Fruit fly (Drosophila melanogaster): Measurements from ENCODE around the gene Ttc1.
A peak's percentile ranks its signal among the peaks of the same experiment; 100 is the strongest.

Ttc1 gene

dm6 chr3R:16453597-16453996, 10.8 kb upstream of the Ttc1 start, which contains the start of gene Pak3 (continued):
- TF ChIP-seq zen (tag; optimal IDR thresholded peaks at IDR 0.05) (peak; percentile 52), MTF-1 (GFP tag; optimal IDR thresholded peaks at IDR 0.05; ENCODE audit: borderline replicate concordance) (no peak), nom (GFP tag; optimal IDR thresholded peaks at IDR 0.05) (peak; percentile 2), NC2β (GFP tag; optimal IDR thresholded peaks at IDR 0.05) (peak; percentile 22), salm (tag; optimal IDR thresholded peaks at IDR 0.05) (peak; percentile 10), D19A (tag; optimal IDR thresholded peaks at IDR 0.05) (peak; percentile 7), Dll (GFP tag; IDR thresholded peaks at IDR 0.05; ENCODE audit: partially characterized antibody) (peak; percentile 60; the same call in 3 of the 4 replicates), CTCF (GFP tag; optimal IDR thresholded peaks at IDR 0.05) (peak; percentile 14), trh (GFP tag; optimal IDR thresholded peaks at IDR 0.05) (no peak), knrl (GFP tag; IDR thresholded peaks at IDR 0.05; ENCODE audit: partially characterized antibody) (peak; percentile 65), unc-4 (GFP tag; IDR thresholded peaks at IDR 0.05; ENCODE audit: partially characterized antibody) (peak; percentile 79), CG9932 (GFP tag; IDR thresholded peaks at IDR 0.05) (peak; percentile 32; the same call in 1 of the 2 replicates), Dref (GFP tag; IDR thresholded peaks at IDR 0.05) (peak; percentile 89)

DNA sequence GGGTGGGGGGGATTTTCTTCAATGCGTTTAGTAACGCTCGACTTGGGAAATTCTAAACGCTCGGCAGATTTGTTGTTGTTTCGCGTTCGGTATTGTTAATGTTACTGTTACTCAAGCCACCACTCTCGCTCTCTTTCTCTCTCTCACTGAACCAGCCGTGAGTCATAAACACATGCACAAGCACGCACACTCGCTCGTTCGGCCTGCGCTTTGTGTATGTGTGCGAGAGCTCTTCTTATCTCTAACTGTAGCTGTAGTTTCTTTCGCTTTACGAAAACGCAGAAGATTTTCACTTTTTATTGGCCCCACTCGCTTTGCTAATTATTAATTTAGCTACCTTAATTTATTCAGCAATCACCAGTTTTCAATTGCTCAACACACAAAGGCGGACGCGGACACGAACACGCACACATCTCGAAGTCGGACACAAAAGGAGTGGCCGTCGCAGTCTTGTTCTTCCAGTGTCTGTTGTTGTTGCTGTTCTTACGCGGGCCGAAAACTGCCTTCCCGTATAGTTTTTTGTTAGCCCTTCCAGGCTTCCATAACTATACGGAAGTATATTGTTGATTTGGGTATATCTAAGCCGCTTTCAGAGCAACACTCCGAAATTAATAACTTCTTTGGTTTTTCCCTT, 10.3 kb upstream of the Ttc1 start:
- TF ChIP-seq CG14014 (GFP tag; IDR thresholded peaks at IDR 0.05): no peak
- peak; percentile 76 for TF ChIP-seq p53 (GFP tag; optimal IDR thresholded peaks at IDR 0.05)
- no peak for TF ChIP-seq CG8359 (GFP tag; optimal IDR thresholded peaks at IDR 0.05; ENCODE audit: borderline replicate concordance)
- no peak for TF ChIP-seq Bteb2 (GFP tag; optimal IDR thresholded peaks at IDR 0.05)
- no peak for TF ChIP-seq CG2678 (tag; optimal IDR thresholded peaks at IDR 0.05)
- TF ChIP-seq Rx (GFP tag; IDR thresholded peaks at IDR 0.05): no peak
- TF ChIP-seq nmo (GFP tag; optimal IDR thresholded peaks at IDR 0.05): no peak
- no peak for TF ChIP-seq lab (GFP tag; optimal IDR thresholded peaks at IDR 0.05)
- TF ChIP-seq CG13775 (GFP tag; optimal IDR thresholded peaks at IDR 0.05): no peak
- TF ChIP-seq Trl (optimal IDR thresholded peaks at IDR 0.05): peak; percentile 84 to 85
- TF ChIP-seq Trl (GFP tag; optimal IDR thresholded peaks at IDR 0.05): no peak
- peak; percentile 53 for TF ChIP-seq Deaf1 (tag; optimal IDR thresholded peaks at IDR 0.05)
- TF ChIP-seq slbo (GFP tag; IDR thresholded peaks at IDR 0.05): no peak
- TF ChIP-seq trh (GFP tag; optimal IDR thresholded peaks at IDR 0.05): no peak
- peak; percentile 90; the same call in 3 of the 4 replicates for TF ChIP-seq chinmo (GFP tag; IDR thresholded peaks at IDR 0.05; ENCODE audit: partially characterized antibody)
- no peak for TF ChIP-seq en (GFP tag; optimal IDR thresholded peaks at IDR 0.05)
- TF ChIP-seq HmgZ (tag; optimal IDR thresholded peaks at IDR 0.05): no peak
- TF ChIP-seq Sox102F (GFP tag; optimal IDR thresholded peaks at IDR 0.05): no peak
- no peak for TF ChIP-seq Hmr (GFP tag; optimal IDR thresholded peaks at IDR 0.05)
- peak; percentile 19; the same call in 2 of the 3 replicates for TF ChIP-seq CG34224 (GFP tag; IDR thresholded peaks at IDR 0.05; ENCODE audit: partially characterized antibody)
- TF ChIP-seq z (GFP tag; IDR thresholded peaks at IDR 0.05): peak; percentile 60; the same call in 1 of the 3 replicates
- TF ChIP-seq Dfd (GFP tag; optimal IDR thresholded peaks at IDR 0.05): no peak
- TF ChIP-seq B-H1 (GFP tag; IDR thresholded peaks at IDR 0.05): no peak
- peak; percentile 42 for TF ChIP-seq yki (optimal IDR thresholded peaks at IDR 0.05)
- TF ChIP-seq h (optimal IDR thresholded peaks at IDR 0.05): no peak
- no peak for TF ChIP-seq Mes4 (GFP tag; optimal IDR thresholded peaks at IDR 0.05)
- peak; percentile 39 for TF ChIP-seq YL-1 (GFP tag; optimal IDR thresholded peaks at IDR 0.05)
- no peak for TF ChIP-seq Optix (GFP tag; IDR thresholded peaks at IDR 0.05)
- TF ChIP-seq oc (tag; optimal IDR thresholded peaks at IDR 0.05): no peak
- peak; percentile 8 for TF ChIP-seq kni (GFP tag; optimal IDR thresholded peaks at IDR 0.05)
- TF ChIP-seq sc (optimal IDR thresholded peaks at IDR 0.05): no peak
- no peak for TF ChIP-seq sc (GFP tag; optimal IDR thresholded peaks at IDR 0.05)
- TF ChIP-seq CG15073 (GFP tag; optimal IDR thresholded peaks at IDR 0.05): no peak
- TF ChIP-seq Blimp-1 (GFP tag; optimal IDR thresholded peaks at IDR 0.05): peak; percentile 58
- peak; percentile 16 for TF ChIP-seq grn (GFP tag; optimal IDR thresholded peaks at IDR 0.05)
- no peak for TF ChIP-seq CG12391 (tag; optimal IDR thresholded peaks at IDR 0.05)
- TF ChIP-seq Ets65A (GFP tag): peak; percentile 31
- peak; percentile 0 for TF ChIP-seq ewg (GFP tag; optimal IDR thresholded peaks at IDR 0.05)

Measured in whole organism, embryonic.